Worm (Caenorhabditis elegans): ENCODE data around the gene W02B8.1.

- no peak for TF ChIP-seq snpc-4 (tag; optimal IDR thresholded peaks at IDR 0.05)
- TF ChIP-seq gmeb-1 (tag; optimal IDR thresholded peaks at IDR 0.05) = no peak
- TF ChIP-seq ZK546.5 (tag; optimal IDR thresholded peaks at IDR 0.05) = no peak
- TF ChIP-seq nhr-12 (tag; optimal IDR thresholded peaks at IDR 0.05) = no peak
- no peak for TF ChIP-seq ztf-11 (tag; optimal IDR thresholded peaks at IDR 0.05)
- no peak for TF ChIP-seq elt-1 (tag; optimal IDR thresholded peaks at IDR 0.05)
- no peak for TF ChIP-seq ama-1 (optimal IDR thresholded peaks at IDR 0.05)
- no peak for TF ChIP-seq alr-1 (tag; optimal IDR thresholded peaks at IDR 0.05)
- TF ChIP-seq lin-13 (GFP tag; optimal IDR thresholded peaks at IDR 0.05) = no peak
- no peak for TF ChIP-seq peb-1 (tag; optimal IDR thresholded peaks at IDR 0.05)
- TF ChIP-seq fos-1 (tag; optimal IDR thresholded peaks at IDR 0.05) = no peak
- no peak for TF ChIP-seq nhr-77 (tag; optimal IDR thresholded peaks at IDR 0.05)
Measured at ce11 chrII:13899777-13900176, 2.1 kb downstream of the W02B8.1 start.
